Worm (Caenorhabditis elegans) whole organism, young adult: ENCODE results near the gene K10G9.2.

Experiments
- D2030.7 ChIP-seq: fragments of 200-800 bp; sonication (Bioruptor generic); IDR thresholded peaks from 2 replicates; pipeline ENCODE4 v1.3.6; 2022; ENCODE audit warnings: missing genetic modification reagents, missing genetic modification characterization, missing compliant biosample characterization
- F22D6.2 ChIP-seq: sonication (generic microtip); optimal IDR thresholded peaks from 2 replicates; lab custom pipeline; 2016; ENCODE audit warnings: mild to moderate bottlenecking, missing genetic modification characterization, missing compliant biosample characterization
- F33H1.4 ChIP-seq: fragments of 200-800 bp; sonication (Bioruptor generic); IDR thresholded peaks from 2 replicates; pipeline ENCODE4 v1.3.6; 2022; ENCODE audit warnings: missing genetic modification reagents, missing genetic modification characterization, missing compliant biosample characterization
- F49E8.2 ChIP-seq: sonication (generic microtip); optimal IDR thresholded peaks from 3 replicates; lab custom pipeline; 2017; ENCODE audit warnings: missing genetic modification characterization, mild to moderate bottlenecking, missing compliant biosample characterization, antibody characterized with exemption, moderate library complexity; ENCODE audit not compliant: insufficient read depth
- F57C9.4 ChIP-seq: sonication (generic microtip); optimal IDR thresholded peaks from 2 replicates; lab custom pipeline; 2017; ENCODE audit warnings: mild to moderate bottlenecking, missing genetic modification characterization, missing compliant biosample characterization
- K11D2.4 ChIP-seq: fragments of 200-800 bp; sonication (Bioruptor generic); IDR thresholded peaks from 2 replicates; pipeline ENCODE4 v1.3.6; 2022; ENCODE audit warnings: missing genetic modification reagents, missing genetic modification characterization, missing compliant biosample characterization
- Y53F4B.3 ChIP-seq: fragments of 200-800 bp; sonication (Bioruptor generic); IDR thresholded peaks from 2 replicates; pipeline ENCODE4 v1.3.6; 2022; ENCODE audit warnings: missing genetic modification reagents, missing genetic modification characterization, missing compliant biosample characterization
- Y67H2A.10 ChIP-seq: fragments of 200-800 bp; sonication (Bioruptor generic); conservative IDR thresholded peaks from 2 replicates; pipeline ENCODE4 v1.3.6; 2022; ENCODE audit warnings: missing genetic modification reagents, missing genetic modification characterization, missing compliant biosample characterization
- akir-1 ChIP-seq: fragments of 200-800 bp; sonication (Bioruptor generic); optimal IDR thresholded peaks from 2 replicates; lab custom pipeline; 2018; ENCODE audit warnings: mild to moderate bottlenecking, missing genetic modification characterization, moderate library complexity, missing compliant biosample characterization
- ama-1 ChIP-seq, 3 experiments: fragments of 150-350 bp in 1 of 3; sonication (generic microtip) in 2 of 3; optimal IDR thresholded peaks; 2 replicates each; lab custom pipeline; 2014 to 2018; ENCODE audit warnings: missing biosample characterization in 2 of 3, missing genetic modification characterization in 2 of 3, missing genetic modification reagents in 2 of 3
- atf-7 ChIP-seq: sonication (generic microtip); optimal IDR thresholded peaks from 2 replicates; lab custom pipeline; 2017; ENCODE audit warnings: mild to moderate bottlenecking, missing genetic modification characterization, missing compliant biosample characterization
- attf-5 ChIP-seq: fragments of 200-800 bp; sonication (Bioruptor generic); optimal IDR thresholded peaks from 2 replicates; lab custom pipeline; 2018; ENCODE audit warnings: mild to moderate bottlenecking, missing genetic modification characterization, missing compliant biosample characterization
- ceh-100 ChIP-seq: fragments of 200-800 bp; sonication (Bioruptor generic); IDR thresholded peaks from 2 replicates; pipeline ENCODE4 v1.3.6; 2022; ENCODE audit warnings: missing genetic modification reagents, missing genetic modification characterization, missing compliant biosample characterization
- ceh-27 ChIP-seq: fragments of 200-800 bp; sonication (Bioruptor generic); optimal IDR thresholded peaks from 2 replicates; lab custom pipeline; 2018; ENCODE audit warnings: mild to moderate bottlenecking, missing genetic modification characterization, moderate library complexity, missing compliant biosample characterization
- ceh-40 ChIP-seq: fragments of 200-800 bp; sonication (Bioruptor generic); IDR thresholded peaks from 2 replicates; pipeline ENCODE4 v1.3.6; 2022; ENCODE audit warnings: missing genetic modification characterization, missing compliant biosample characterization
- chd-7 ChIP-seq: sonication (generic microtip); optimal IDR thresholded peaks from 2 replicates; lab custom pipeline; 2016; ENCODE audit warnings: mild to moderate bottlenecking, missing genetic modification characterization, moderate library complexity, missing compliant biosample characterization
- dox-1 ChIP-seq: fragments of 200-800 bp; sonication (Bioruptor generic); IDR thresholded peaks from 2 replicates; pipeline ENCODE4 v1.3.6; 2022; ENCODE audit warnings: missing genetic modification reagents, missing genetic modification characterization, missing compliant biosample characterization
- egl-44 ChIP-seq: fragments of 200-800 bp; sonication (Bioruptor generic); IDR thresholded peaks from 2 replicates; pipeline ENCODE4 v1.3.6; 2022; ENCODE audit warnings: missing genetic modification reagents, missing genetic modification characterization, missing compliant biosample characterization
- egrh-3 ChIP-seq: fragments of 200-800 bp; sonication (Bioruptor generic); IDR thresholded peaks from 2 replicates; pipeline ENCODE4 v1.3.6; 2022; ENCODE audit warnings: missing genetic modification reagents, missing genetic modification characterization, missing compliant biosample characterization
- hlh-12 ChIP-seq: sonication (generic microtip); optimal IDR thresholded peaks from 2 replicates; lab custom pipeline; 2016; ENCODE audit warnings: missing genetic modification characterization, missing compliant biosample characterization
- hmg-20 ChIP-seq: fragments of 200-800 bp; sonication (Bioruptor generic); IDR thresholded peaks from 2 replicates; pipeline ENCODE4 v1.3.6; 2022; ENCODE audit warnings: missing genetic modification reagents, missing genetic modification characterization, missing compliant biosample characterization
- hsf-1 ChIP-seq: fragments of 200-800 bp; sonication (Bioruptor generic); IDR thresholded peaks from 2 replicates; pipeline ENCODE4 v1.3.6; 2022; ENCODE audit warnings: missing genetic modification reagents, missing genetic modification characterization, missing compliant biosample characterization
- let-607 ChIP-seq, 2 experiments: fragments of 200-800 bp in 1 of 2; sonication (Bioruptor generic) in 1 of 2; sonication (generic microtip) in 1 of 2; optimal IDR thresholded peaks; 2 replicates each; lab custom pipeline; 2016 to 2018; ENCODE audit warnings: mild to moderate bottlenecking in 2 of 2, missing compliant biosample characterization in 2 of 2, missing genetic modification characterization in 2 of 2, moderate library complexity in 2 of 2, missing genotype in 1 of 2
- lir-1 ChIP-seq: fragments of 200-800 bp; sonication (Bioruptor generic); conservative IDR thresholded peaks from 2 replicates; pipeline ENCODE4 v1.3.6; 2022; ENCODE audit warnings: missing genetic modification reagents, missing genetic modification characterization, missing compliant biosample characterization
- madf-3 ChIP-seq: fragments of 200-800 bp; sonication (Bioruptor generic); IDR thresholded peaks from 2 replicates; pipeline ENCODE4 v1.3.6; 2022; ENCODE audit warnings: missing genetic modification reagents, missing genetic modification characterization, missing compliant biosample characterization
- madf-8 ChIP-seq: fragments of 200-800 bp; sonication (Bioruptor generic); conservative IDR thresholded peaks from 2 replicates; pipeline ENCODE4 v1.3.6; 2022; ENCODE audit warnings: missing genetic modification reagents, missing genetic modification characterization, missing compliant biosample characterization
- mcd-1 ChIP-seq: fragments of 200-800 bp; sonication (Bioruptor generic); IDR thresholded peaks from 2 replicates; pipeline ENCODE4 v1.3.6; 2022; ENCODE audit warnings: missing genetic modification reagents, missing genetic modification characterization, missing compliant biosample characterization
- mel-28 ChIP-seq: sonication (generic microtip); optimal IDR thresholded peaks from 2 replicates; lab custom pipeline; 2016; ENCODE audit warnings: borderline replicate concordance, mild to moderate bottlenecking, missing genetic modification characterization, missing compliant biosample characterization
- mes-4 ChIP-seq: sonication (generic microtip); optimal IDR thresholded peaks from 2 replicates; lab custom pipeline; 2016; ENCODE audit warnings: missing genotype, missing genetic modification characterization, missing compliant biosample characterization
- nfyb-1 ChIP-seq: fragments of 200-800 bp; sonication (Bioruptor generic); IDR thresholded peaks from 2 replicates; pipeline ENCODE4 v1.3.6; 2022; ENCODE audit warnings: missing genetic modification reagents, missing genetic modification characterization, missing compliant biosample characterization
- nhr-179 ChIP-seq: sonication (generic microtip); optimal IDR thresholded peaks from 2 replicates; lab custom pipeline; 2016; ENCODE audit warnings: mild to moderate bottlenecking, missing genetic modification characterization, missing compliant biosample characterization
- nhr-90 ChIP-seq: sonication (generic microtip); optimal IDR thresholded peaks from 2 replicates; lab custom pipeline; 2016; ENCODE audit warnings: missing genotype, mild to moderate bottlenecking, missing genetic modification characterization, missing compliant biosample characterization
- rcor-1 ChIP-seq: fragments of 200-800 bp; sonication (Bioruptor generic); IDR thresholded peaks from 2 replicates; pipeline ENCODE4 v1.3.6; 2022; ENCODE audit warnings: missing genetic modification reagents, missing genetic modification characterization, missing compliant biosample characterization
- rec-8 ChIP-seq, 2 experiments: sonication (generic microtip); optimal IDR thresholded peaks; 2 replicates each; lab custom pipeline; 2016; ENCODE audit warnings: mild to moderate bottlenecking in 2 of 2, missing genetic modification characterization in 2 of 2, missing genetic modification reagents in 2 of 2, missing genotype in 2 of 2, missing biosample characterization in 1 of 2, missing compliant biosample characterization in 1 of 2, moderate library complexity in 1 of 2
- rpc-1 ChIP-seq, 2 experiments: fragments of 150-350 bp in 1 of 2; sonication (generic microtip) in 1 of 2; optimal IDR thresholded peaks; 2 replicates each; lab custom pipeline; 2014 to 2018; ENCODE audit warnings: missing biosample characterization in 1 of 2, missing genetic modification characterization in 1 of 2, missing genetic modification reagents in 1 of 2, missing genotype in 1 of 2
- snpc-1.1 ChIP-seq: sonication (generic microtip); optimal IDR thresholded peaks from 2 replicates; lab custom pipeline; 2017; ENCODE audit warnings: missing genetic modification characterization, mild to moderate bottlenecking, missing compliant biosample characterization, antibody characterized with exemption, moderate library complexity, missing genotype, missing genetic modification reagents; ENCODE audit not compliant: insufficient read depth
- snpc-4 ChIP-seq, 5 experiments: fragments of 150-350 bp in 1 of 5; sonication (generic microtip) in 4 of 5; optimal IDR thresholded peaks; 2 replicates each; lab custom pipeline; 2014 to 2018; ENCODE audit warnings: missing genetic modification characterization in 5 of 5, missing biosample characterization in 3 of 5, antibody characterized with exemption in 2 of 5, mild to moderate bottlenecking in 2 of 5, missing compliant biosample characterization in 2 of 5, missing genotype in 2 of 5, moderate library complexity in 2 of 5, missing genetic modification reagents in 1 of 5
- tbx-9 ChIP-seq: sonication (generic microtip); optimal IDR thresholded peaks from 2 replicates; lab custom pipeline; 2016; ENCODE audit warnings: borderline replicate concordance, missing genetic modification characterization, inconsistent platforms, missing compliant biosample characterization
- unc-130 ChIP-seq: sonication (generic microtip); optimal IDR thresholded peaks from 2 replicates; lab custom pipeline; 2016; ENCODE audit warnings: missing genetic modification reagents, missing genetic modification characterization, missing compliant biosample characterization
- unc-62 ChIP-seq: fragments of 150-350 bp; optimal IDR thresholded peaks from 2 replicates; lab custom pipeline; 2014; ENCODE audit warnings: missing biosample characterization, missing genetic modification reagents, missing genetic modification characterization
- xnd-1 ChIP-seq: sonication (generic microtip); optimal IDR thresholded peaks from 2 replicates; lab custom pipeline; 2016; ENCODE audit warnings: missing genotype, missing genetic modification reagents, missing genetic modification characterization, missing compliant biosample characterization
- ztf-18 ChIP-seq: sonication (generic microtip); optimal IDR thresholded peaks from 2 replicates; lab custom pipeline; 2016; ENCODE audit warnings: missing genotype, mild to moderate bottlenecking, missing genetic modification characterization, missing compliant biosample characterization
- ztf-25 ChIP-seq: fragments of 200-800 bp; sonication (Bioruptor generic); IDR thresholded peaks from 2 replicates; pipeline ENCODE4 v1.3.6; 2022; ENCODE audit warnings: missing genetic modification reagents, missing genetic modification characterization, missing compliant biosample characterization
- ztf-28 ChIP-seq: fragments of 200-800 bp; sonication (Bioruptor generic); IDR thresholded peaks from 2 replicates; pipeline ENCODE4 v1.3.6; 2022; ENCODE audit warnings: missing genetic modification reagents, missing genetic modification characterization, missing compliant biosample characterization

K10G9.2 gene

ce11 chrIII:10270778-10271307 lies 14.9 kb upstream of the K10G9.2 start, which contains the start of gene cnk-1 (continued):
- peak; percentile 57 for TF ChIP-seq chd-7 (tag; lab: Kevin White, UChicago)
- TF ChIP-seq rpc-1 (optimal IDR thresholded peaks at IDR 0.05; lab: Kevin White, UChicago), result no peak
- TF ChIP-seq rpc-1 (tag; optimal IDR thresholded peaks at IDR 0.05; lab: Kevin White, UChicago), result no peak
- peak in 1 of 2 experiments; percentile 58 for TF ChIP-seq rec-8 (tag; optimal IDR thresholded peaks at IDR 0.05; lab: Kevin White, UChicago)
- no peak for TF ChIP-seq ama-1 (optimal IDR thresholded peaks at IDR 0.05; lab: Kevin White, UChicago)
- TF ChIP-seq ama-1 (GFP tag; optimal IDR thresholded peaks at IDR 0.05; lab: Kevin White, UChicago), result no peak
- peak; percentile 89 for TF ChIP-seq ceh-27 (GFP tag; lab: Kevin White, UChicago)
- no peak for TF ChIP-seq snpc-4 (GFP tag; optimal IDR thresholded peaks at IDR 0.05; lab: Kevin White, UChicago)
- TF ChIP-seq snpc-4 (tag; optimal IDR thresholded peaks at IDR 0.05; lab: Kevin White, UChicago), result peak in 2 of 4 experiments; percentile 56 to 76
- TF ChIP-seq hsf-1, result peak; percentile 86
- no peak; the same call in 1 of the 2 replicates for TF ChIP-seq Y53F4B.3
- peak; percentile 99 for TF ChIP-seq dox-1 (GFP tag; lab: Robert Waterston, UW)
- peak; percentile 91 for TF ChIP-seq unc-130 (GFP tag; lab: Kevin White, UChicago)
- peak; percentile 98 for TF ChIP-seq K11D2.4 (GFP tag; lab: Robert Waterston, UW)
- TF ChIP-seq let-607 (tag; optimal IDR thresholded peaks at IDR 0.05; lab: Kevin White, UChicago), result peak; percentile 49 to 69
- peak; percentile 91 for TF ChIP-seq egl-44 (GFP tag; lab: Robert Waterston, UW)
- TF ChIP-seq atf-7, result peak; percentile 69
- peak; percentile 97 for TF ChIP-seq rcor-1 (GFP tag; lab: Robert Waterston, UW)
- TF ChIP-seq madf-3, result peak; percentile 96
- no peak for TF ChIP-seq nhr-90
- peak; percentile 90 for TF ChIP-seq F33H1.4
- no peak for TF ChIP-seq F22D6.2
- TF ChIP-seq unc-62 (GFP tag; lab: Kevin White, UChicago), result no peak
- TF ChIP-seq mel-28, result no peak
- peak; percentile 97 for TF ChIP-seq D2030.7 (GFP tag; lab: Robert Waterston, UW)
- no peak for TF ChIP-seq snpc-1.1
- TF ChIP-seq attf-5 (GFP tag; lab: Kevin White, UChicago), result peak; percentile 82
- peak; percentile 99 for TF ChIP-seq mcd-1 (GFP tag; lab: Robert Waterston, UW)
- peak; percentile 96 for TF ChIP-seq hmg-20 (GFP tag; lab: Robert Waterston, UW)
- peak; percentile 93 for TF ChIP-seq ceh-100 (GFP tag; lab: Robert Waterston, UW)
- no peak for TF ChIP-seq hlh-12 (tag; lab: Kevin White, UChicago)
- TF ChIP-seq ceh-40 (GFP tag; lab: Robert Waterston, UW), result peak; percentile 73; the same call in 1 of the 2 replicates
- peak; percentile 97 for TF ChIP-seq ztf-25 (GFP tag; lab: Robert Waterston, UW)
- TF ChIP-seq akir-1 (GFP tag; lab: Kevin White, UChicago), result peak; percentile 60
- peak; percentile 91 for TF ChIP-seq ztf-18 (tag; lab: Kevin White, UChicago)
- no peak for TF ChIP-seq mes-4
- no peak for TF ChIP-seq tbx-9 (tag; lab: Kevin White, UChicago)
- TF ChIP-seq lir-1, result peak; percentile 98
- TF ChIP-seq xnd-1 (tag; lab: Kevin White, UChicago), result peak; percentile 72

- TF ChIP-seq F22D6.2 (no peak), mes-4 (no peak), F57C9.4 (tag; lab: Kevin White, UChicago) (no peak), F49E8.2 (no peak), madf-8 (GFP tag; lab: Robert Waterston, UW) (no peak), ztf-28 (GFP tag; lab: Robert Waterston, UW) (no peak), Y67H2A.10 (GFP tag; lab: Robert Waterston, UW) (no peak), nhr-179 (tag; lab: Kevin White, UChicago) (no peak), nfyb-1 (GFP tag; lab: Robert Waterston, UW) (no peak), atf-7 (no peak), egrh-3 (GFP tag; lab: Robert Waterston, UW) (no peak)
- TF ChIP-seq, all 124 proteins: peak for 0
Measured at ce11 chrIII:10271807-10272206, 13.9 kb upstream of the K10G9.2 start.
